Worm (Caenorhabditis elegans): ENCODE measurements around the gene C50F4.4.

Gene C50F4.4

DNA sequence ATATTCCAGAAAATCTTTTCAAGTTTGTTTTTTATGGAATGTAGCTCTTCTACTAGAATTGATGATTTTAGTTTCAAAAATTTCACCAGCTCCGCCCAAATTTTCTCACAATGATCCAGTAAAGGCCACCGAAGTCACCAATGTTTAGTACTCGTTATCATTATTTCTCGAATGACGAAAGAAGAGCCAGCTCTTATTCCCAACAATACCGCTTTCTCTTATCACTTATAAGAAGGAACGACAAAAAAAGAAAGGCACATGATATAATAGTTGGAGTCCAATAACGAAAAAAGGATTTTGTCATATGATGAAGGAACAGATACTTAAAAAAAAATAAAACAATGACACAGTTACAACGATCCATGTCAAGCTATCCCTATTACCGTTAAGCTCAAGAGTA, 34.5 kb downstream of the C50F4.4 start:
- TF ChIP-seq F23B12.7 (tag; optimal IDR thresholded peaks at IDR 0.05; ENCODE audit: insufficient read depth) (no peak), aptf-3 (GFP tag; IDR thresholded peaks at IDR 0.05) (no peak), madf-8 (GFP tag; conservative IDR thresholded peaks at IDR 0.05) (no peak), hlh-26 (GFP tag; conservative IDR thresholded peaks at IDR 0.05) (no peak), F49E8.2 (tag; optimal IDR thresholded peaks at IDR 0.05; ENCODE audit: insufficient read depth) (no peak), lir-1 (GFP tag; conservative IDR thresholded peaks at IDR 0.05) (no peak), F55B11.4 (tag; optimal IDR thresholded peaks at IDR 0.05; ENCODE audit: borderline replicate concordance, insufficient read depth) (no peak), snpc-1.1 (tag; optimal IDR thresholded peaks at IDR 0.05; ENCODE audit: insufficient read depth) (no peak)

DNA sequence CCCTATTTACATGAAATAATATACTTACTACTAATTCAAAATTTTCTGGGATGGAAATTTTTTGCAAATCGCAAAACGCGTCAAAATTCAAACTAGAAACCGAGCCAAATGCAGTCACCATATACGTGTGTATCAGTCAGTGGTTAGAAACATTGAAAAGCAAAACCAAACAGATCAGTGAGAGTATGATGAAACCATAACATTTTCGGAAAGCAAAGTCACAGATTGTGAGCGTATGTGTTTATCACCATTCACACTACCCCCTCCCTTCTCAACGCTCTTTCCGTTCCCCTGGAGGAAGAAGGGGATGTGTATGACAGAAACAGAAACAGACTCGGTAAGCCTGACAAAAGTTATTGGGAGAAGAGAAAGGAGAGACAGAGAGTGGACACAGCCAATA, 35.1 kb downstream of the C50F4.4 start:
- TF ChIP-seq lsy-27 (tag; optimal IDR thresholded peaks at IDR 0.05; ENCODE audit: borderline replicate concordance, insufficient read depth) (no peak), snpc-4 (GFP tag; optimal IDR thresholded peaks at IDR 0.05) (no peak), snpc-4 (tag; optimal IDR thresholded peaks at IDR 0.05) (no peak), mxl-1 (tag; optimal IDR thresholded peaks at IDR 0.05) (no peak), Y56A3A.18 (GFP tag; IDR thresholded peaks at IDR 0.05) (no peak), ztf-3 (GFP tag; optimal IDR thresholded peaks at IDR 0.05) (no peak), lsl-1 (GFP tag; optimal IDR thresholded peaks at IDR 0.05) (no peak), tlf-1 (GFP tag; optimal IDR thresholded peaks at IDR 0.05) (no peak), nhr-179 (tag; optimal IDR thresholded peaks at IDR 0.05) (no peak), akir-1 (GFP tag; optimal IDR thresholded peaks at IDR 0.05) (no peak), snpc-1.3 (tag; optimal IDR thresholded peaks at IDR 0.05; ENCODE audit: insufficient read depth) (no peak), attf-5 (GFP tag; optimal IDR thresholded peaks at IDR 0.05) (no peak), ama-1 (optimal IDR thresholded peaks at IDR 0.05) (no peak), ama-1 (GFP tag; optimal IDR thresholded peaks at IDR 0.05) (no peak), somi-1 (GFP tag; optimal IDR thresholded peaks at IDR 0.05) (no peak), ztf-26 (tag; optimal IDR thresholded peaks at IDR 0.05) (no peak), madf-6 (GFP tag; IDR thresholded peaks at IDR 0.05) (no peak), hlh-26 (GFP tag; conservative IDR thresholded peaks at IDR 0.05) (no peak), hmg-20 (GFP tag; IDR thresholded peaks at IDR 0.05) (no peak), K12H6.12 (tag; optimal IDR thresholded peaks at IDR 0.05) (no peak), hlh-12 (tag; optimal IDR thresholded peaks at IDR 0.05) (no peak)

DNA sequence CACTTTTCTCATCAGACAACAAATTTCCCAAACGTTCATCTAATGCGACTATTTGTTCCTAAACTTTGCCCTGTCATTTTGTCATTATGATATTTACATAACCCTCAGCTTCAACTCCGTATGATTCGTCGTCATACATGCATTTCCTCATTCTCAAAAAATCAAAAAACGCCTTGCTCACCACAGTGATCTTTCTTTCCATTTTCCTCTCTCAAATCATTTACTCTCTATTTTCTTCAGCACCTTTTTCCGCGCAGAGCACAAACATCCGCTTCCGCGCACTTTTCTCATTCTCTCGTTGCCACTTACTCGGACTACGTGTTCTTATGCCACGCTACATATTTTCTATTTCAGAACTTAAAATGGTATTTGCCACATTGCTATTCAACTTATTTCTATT, 40.4 kb downstream of the C50F4.4 start, which contains the start of gene F25B3.2:
Gene F25B3.2, plus strand, starts transcription at position 301 of the 400 bp plus-strand sequence.
- TF ChIP-seq aptf-2 (GFP tag; conservative IDR thresholded peaks at IDR 0.05) (no peak), Y56A3A.18 (GFP tag; IDR thresholded peaks at IDR 0.05) (no peak), lsy-27 (tag; optimal IDR thresholded peaks at IDR 0.05; ENCODE audit: borderline replicate concordance, insufficient read depth) (no peak), madf-6 (GFP tag; IDR thresholded peaks at IDR 0.05) (no peak), F49E8.2 (tag; optimal IDR thresholded peaks at IDR 0.05; ENCODE audit: insufficient read depth) (no peak), ceh-40 (GFP tag; IDR thresholded peaks at IDR 0.05) (no peak), madf-3 (GFP tag; IDR thresholded peaks at IDR 0.05) (no peak), sea-2 (GFP tag; IDR thresholded peaks at IDR 0.05) (no peak), rcor-1 (GFP tag; IDR thresholded peaks at IDR 0.05) (no peak), Y53F4B.3 (GFP tag; IDR thresholded peaks at IDR 0.05) (no peak), F23B12.7 (tag; optimal IDR thresholded peaks at IDR 0.05; ENCODE audit: insufficient read depth) (no peak)
